Worm (Caenorhabditis elegans): ENCODE results near the gene F32D8.13.
A peak's percentile ranks its signal among the peaks of the same experiment; 100 is the strongest.

The F32D8.13 gene

ce11 chrV:10897172-10897571 lies 829 bp upstream of the F32D8.13 start (continued):
- peak; percentile 98 for TF ChIP-seq mcd-1 (GFP tag; IDR thresholded peaks at IDR 0.05)
- TF ChIP-seq bed-1 (GFP tag; IDR thresholded peaks at IDR 0.05) = peak; percentile 95
- 0 out of 2 replicates have a peak, but pooled peaks have one; percentile 90 for TF ChIP-seq F37B4.10 (GFP tag; IDR thresholded peaks at IDR 0.05)
- TF ChIP-seq lin-54 (GFP tag; optimal IDR thresholded peaks at IDR 0.05) = peak; percentile 100
- TF ChIP-seq pbrm-1 (GFP tag; IDR thresholded peaks at IDR 0.05) = peak; percentile 98
- TF ChIP-seq aptf-2 (GFP tag; conservative IDR thresholded peaks at IDR 0.05) = 0 out of 2 replicates have a peak, but pooled peaks have one; percentile 21
- peak; percentile 75; the same call in 1 of the 2 replicates for TF ChIP-seq Y53F4B.3 (GFP tag; IDR thresholded peaks at IDR 0.05)
- peak; percentile 98 for TF ChIP-seq lin-40 (tag; optimal IDR thresholded peaks at IDR 0.05)
- TF ChIP-seq B0035.1 (tag; optimal IDR thresholded peaks at IDR 0.05) = peak; percentile 86
- peak; percentile 81 for TF ChIP-seq T07F8.4 (tag; optimal IDR thresholded peaks at IDR 0.05)
- no peak for TF ChIP-seq lsy-27 (tag; optimal IDR thresholded peaks at IDR 0.05; ENCODE audit: borderline replicate concordance, insufficient read depth)
- TF ChIP-seq F57C9.4 (tag; optimal IDR thresholded peaks at IDR 0.05) = peak; percentile 82
- TF ChIP-seq hmg-20 (GFP tag; IDR thresholded peaks at IDR 0.05) = peak; percentile 94
- TF ChIP-seq hrde-1 (tag; optimal IDR thresholded peaks at IDR 0.05; ENCODE audit: borderline replicate concordance) = peak; percentile 88
- TF ChIP-seq ztf-22 (GFP tag; optimal IDR thresholded peaks at IDR 0.05) = peak; percentile 98
- TF ChIP-seq hlh-12 (tag; optimal IDR thresholded peaks at IDR 0.05) = no peak
- TF ChIP-seq mxl-1 (tag; optimal IDR thresholded peaks at IDR 0.05) = no peak
- peak; percentile 79 for TF ChIP-seq tbp1 (GFP tag; optimal IDR thresholded peaks at IDR 0.05)
- TF ChIP-seq ceh-79 (tag; optimal IDR thresholded peaks at IDR 0.05) = peak; percentile 91
- peak; percentile 96 for TF ChIP-seq unc-130 (GFP tag; optimal IDR thresholded peaks at IDR 0.05)
- TF ChIP-seq egl-44 (GFP tag; IDR thresholded peaks at IDR 0.05) = peak; percentile 70; the same call in 1 of the 2 replicates
- peak; percentile 94 for TF ChIP-seq C17E4.6 (GFP tag; IDR thresholded peaks at IDR 0.05)
- TF ChIP-seq nfyb-1 (GFP tag; IDR thresholded peaks at IDR 0.05) = peak; percentile 98
- TF ChIP-seq cebp-2 (GFP tag; IDR thresholded peaks at IDR 0.05) = peak; percentile 89; the same call in 1 of the 2 replicates
- TF ChIP-seq zfh-2 (GFP tag; conservative IDR thresholded peaks at IDR 0.05) = peak; percentile 94
- peak; percentile 94 for TF ChIP-seq ztf-3 (GFP tag; optimal IDR thresholded peaks at IDR 0.05)
- peak; percentile 99 for TF ChIP-seq athp-1 (tag; optimal IDR thresholded peaks at IDR 0.05)
- TF ChIP-seq rpc-1 (optimal IDR thresholded peaks at IDR 0.05) = no peak
- no peak for TF ChIP-seq rpc-1 (tag; optimal IDR thresholded peaks at IDR 0.05)
- TF ChIP-seq dpl-1 (GFP tag; optimal IDR thresholded peaks at IDR 0.05) = peak; percentile 99
- TF ChIP-seq attf-5 (GFP tag; optimal IDR thresholded peaks at IDR 0.05) = peak; percentile 100
- peak; percentile 33 for TF ChIP-seq B0261.1 (tag; optimal IDR thresholded peaks at IDR 0.05)
- TF ChIP-seq gei-17 (GFP tag; optimal IDR thresholded peaks at IDR 0.05) = peak; percentile 82
- TF ChIP-seq repo-1 (tag; optimal IDR thresholded peaks at IDR 0.05) = peak; percentile 93
- peak; percentile 97 for TF ChIP-seq chd-7 (tag; optimal IDR thresholded peaks at IDR 0.05)
- peak; percentile 83 for TF ChIP-seq attf-3 (GFP tag; conservative IDR thresholded peaks at IDR 0.05)
- TF ChIP-seq tbx-9 (tag; optimal IDR thresholded peaks at IDR 0.05; ENCODE audit: borderline replicate concordance) = no peak
- TF ChIP-seq K12H6.12 (tag; optimal IDR thresholded peaks at IDR 0.05) = peak; percentile 97
- no peak for TF ChIP-seq ztf-25 (GFP tag; IDR thresholded peaks at IDR 0.05)
- peak; percentile 38 for TF ChIP-seq T26A5.8 (tag; optimal IDR thresholded peaks at IDR 0.05)
- TF ChIP-seq madf-8 (GFP tag; conservative IDR thresholded peaks at IDR 0.05) = peak; percentile 80
- peak; percentile 55 for TF ChIP-seq ama-1 (optimal IDR thresholded peaks at IDR 0.05)
- TF ChIP-seq ama-1 (GFP tag; optimal IDR thresholded peaks at IDR 0.05) = peak in 1 of 2 experiments; percentile 69
- peak; percentile 99 for TF ChIP-seq pha-4 (tag; optimal IDR thresholded peaks at IDR 0.05)
- peak; percentile 91 for TF ChIP-seq Y67H2A.10 (GFP tag; conservative IDR thresholded peaks at IDR 0.05)
- peak; percentile 99 for TF ChIP-seq nhr-80 (tag; optimal IDR thresholded peaks at IDR 0.05)
- peak; percentile 94 for TF ChIP-seq ztf-26 (tag; optimal IDR thresholded peaks at IDR 0.05)
- TF ChIP-seq egl-18 (GFP tag; IDR thresholded peaks at IDR 0.05) = peak; percentile 79
- TF ChIP-seq bed-2 (GFP tag; IDR thresholded peaks at IDR 0.05) = peak; percentile 81; the same call in 1 of the 2 replicates
- no peak for TF ChIP-seq F57A8.1 (GFP tag; optimal IDR thresholded peaks at IDR 0.05)

All from whole organism, young adult.